Worm (Caenorhabditis elegans) whole organism, mixed stage, embryonic: Measurements from ENCODE around the gene ZC374.2.

Experiments
- blmp-1 ChIP-seq: fragments of 150-350 bp; optimal IDR thresholded peaks from 2 replicates; lab custom pipeline; 2014; ENCODE audit warnings: missing biosample characterization, missing genetic modification characterization
- ces-1 ChIP-seq: fragments of 150-350 bp; optimal IDR thresholded peaks from 2 replicates; lab custom pipeline; 2014; ENCODE audit warnings: missing biosample characterization, missing genetic modification reagents, missing genetic modification characterization
- hlh-1 ChIP-seq: fragments of 150-350 bp; optimal IDR thresholded peaks from 2 replicates; lab custom pipeline; 2014; ENCODE audit warnings: missing biosample characterization, missing genetic modification reagents, missing genetic modification characterization
- mab-5 ChIP-seq: fragments of 150-350 bp; optimal IDR thresholded peaks from 2 replicates; lab custom pipeline; 2014; ENCODE audit warnings: missing biosample characterization, missing genetic modification characterization
- nhr-28 ChIP-seq: fragments of 150-350 bp; optimal IDR thresholded peaks from 2 replicates; lab custom pipeline; 2014; ENCODE audit warnings: missing biosample characterization, missing genetic modification characterization
- sptf-1 ChIP-seq: sonication (generic microtip); optimal IDR thresholded peaks from 2 replicates; lab custom pipeline; 2017; ENCODE audit warnings: mild to moderate bottlenecking, missing genetic modification characterization, moderate library complexity, missing compliant biosample characterization
- unc-39 ChIP-seq: fragments of 150-350 bp; optimal IDR thresholded peaks from 2 replicates; lab custom pipeline; 2014; ENCODE audit warnings: missing biosample characterization, missing genetic modification characterization
- unc-62 ChIP-seq: fragments of 150-350 bp; optimal IDR thresholded peaks from 2 replicates; lab custom pipeline; 2014; ENCODE audit warnings: missing biosample characterization, missing genetic modification reagents, missing genetic modification characterization
- ztf-11 ChIP-seq: fragments of 150-350 bp; optimal IDR thresholded peaks from 2 replicates; lab custom pipeline; 2014; ENCODE audit warnings: missing biosample characterization, missing genetic modification characterization

ce11 chrX:10092864-10093263, 45.6 kb upstream of the ZC374.2 start, which contains the start of gene flp-3:
- TF ChIP-seq unc-62 (no peak), nhr-28 (tag; lab: Kevin White, UChicago) (no peak), mab-5 (no peak), blmp-1 (tag; lab: Kevin White, UChicago) (no peak), unc-39 (tag; lab: Kevin White, UChicago) (no peak), ztf-11 (tag; lab: Kevin White, UChicago) (no peak), ces-1 (GFP tag; lab: Kevin White, UChicago) (no peak), hlh-1 (tag; lab: Kevin White, UChicago) (no peak), sptf-1 (tag; lab: Kevin White, UChicago) (no peak)
